Fruit fly (Drosophila melanogaster) whole organism, wandering third instar larva: ENCODE measurements around the gene CG32655.

ENCODE experiments used
- Abd-B ChIP-seq: fragments of >200 bp; optimal IDR thresholded peaks from 2 replicates; lab custom pipeline; 2017; ENCODE audit warnings: missing biosample characterization, missing genetic modification characterization
- CG32264 ChIP-seq: fragments of 200-800 bp; sonication (Bioruptor generic); optimal IDR thresholded peaks from 2 replicates; lab custom pipeline; 2016; ENCODE audit warnings: missing biosample characterization, missing genetic modification characterization
- CG9705 ChIP-seq: fragments of 200-800 bp; sonication (Bioruptor generic); optimal IDR thresholded peaks from 2 replicates; lab custom pipeline; 2018; ENCODE audit warnings: missing biosample characterization, mild to moderate bottlenecking, missing genetic modification characterization
- CrebA ChIP-seq: fragments of 200-800 bp; sonication (Bioruptor generic); optimal IDR thresholded peaks from 2 replicates; lab custom pipeline; 2016; ENCODE audit warnings: missing biosample characterization, mild to moderate bottlenecking, missing genetic modification characterization, borderline replicate concordance
- Dfd ChIP-seq: fragments of >200 bp; optimal IDR thresholded peaks from 2 replicates; lab custom pipeline; 2017; ENCODE audit warnings: missing biosample characterization, missing genetic modification characterization
- Dif ChIP-seq: fragments of 200-275, 200-300 bp; sonication (Bioruptor generic); optimal IDR thresholded peaks from 2 replicates; lab custom pipeline; 2018; ENCODE audit warnings: missing biosample characterization, missing genetic modification characterization; ENCODE audit not compliant: partially characterized antibody
- GATAd ChIP-seq: sonication (Bioruptor generic); optimal IDR thresholded peaks from 2 replicates; lab custom pipeline; 2016; ENCODE audit warnings: missing biosample characterization, missing genetic modification characterization
- HLH106 ChIP-seq: fragments of 200-800 bp; optimal IDR thresholded peaks from 3 replicates; lab custom pipeline; 2019; ENCODE audit warnings: missing biosample characterization, mild to moderate bottlenecking, missing genetic modification characterization, moderate library complexity
- Hnf4 ChIP-seq: fragments of 200-800 bp; sonication (Bioruptor generic); optimal IDR thresholded peaks from 2 replicates; lab custom pipeline; 2016; ENCODE audit warnings: missing biosample characterization, mild to moderate bottlenecking, missing genetic modification characterization
- Hr78 ChIP-seq: fragments of >200 bp; optimal IDR thresholded peaks from 2 replicates; lab custom pipeline; 2017; ENCODE audit warnings: missing biosample characterization, missing genetic modification characterization
- Hr83 ChIP-seq: fragments of 200-300 bp; sonication (Bioruptor generic); optimal IDR thresholded peaks from 2 replicates; lab custom pipeline; 2016; ENCODE audit warnings: missing biosample characterization, mild to moderate bottlenecking, missing genetic modification characterization, moderate library complexity; ENCODE audit not compliant: poor library complexity, severe bottlenecking
- Jra ChIP-seq: sonication (Bioruptor generic); optimal IDR thresholded peaks from 2 replicates; lab custom pipeline; 2016; ENCODE audit warnings: missing biosample characterization, missing genetic modification characterization
- Mio ChIP-seq: sonication (Bioruptor generic); optimal IDR thresholded peaks from 2 replicates; lab custom pipeline; 2016; ENCODE audit warnings: missing biosample characterization, missing genetic modification characterization
- Myc ChIP-seq: fragments of >200 bp; optimal IDR thresholded peaks from 2 replicates; lab custom pipeline; 2017
- N ChIP-seq: fragments of >200 bp; optimal IDR thresholded peaks from 2 replicates; lab custom pipeline; 2018; ENCODE audit warnings: missing biosample characterization, missing external identifiers, missing genetic modification characterization
- OdsH ChIP-seq: fragments of 200-800 bp; sonication (Bioruptor generic); optimal IDR thresholded peaks from 2 replicates; lab custom pipeline; 2016; ENCODE audit warnings: missing biosample characterization, mild to moderate bottlenecking, missing genetic modification characterization
- Rel ChIP-seq, 2 experiments: fragments of 200-800 bp; sonication (Bioruptor generic) in 1 of 2; optimal IDR thresholded peaks; 2 replicates in 1 of 2; 3 replicates in 1 of 2; lab custom pipeline; 2016 to 2019; ENCODE audit warnings: mild to moderate bottlenecking in 2 of 2, missing biosample characterization in 2 of 2, missing genetic modification characterization in 2 of 2, moderate library complexity in 1 of 2
- Sp1 ChIP-seq: fragments of 200-800 bp; sonication (Bioruptor generic); optimal IDR thresholded peaks from 3 replicates; lab custom pipeline; 2019; ENCODE audit warnings: missing biosample characterization, mild to moderate bottlenecking, missing genetic modification characterization, moderate library complexity
- Vsx2 ChIP-seq: fragments of 200-300, 225-300 bp; sonication (Bioruptor generic); optimal IDR thresholded peaks from 2 replicates; lab custom pipeline; 2018; ENCODE audit warnings: missing biosample characterization, missing genetic modification characterization; ENCODE audit not compliant: partially characterized antibody
- br ChIP-seq: fragments of 200-800 bp; sonication (Bioruptor generic); optimal IDR thresholded peaks from 2 replicates; lab custom pipeline; 2016; ENCODE audit warnings: missing biosample characterization, missing genetic modification characterization
- brk ChIP-seq: fragments of 200-800 bp; sonication (Bioruptor generic); optimal IDR thresholded peaks from 2 replicates; lab custom pipeline; 2016; ENCODE audit warnings: missing biosample characterization, mild to moderate bottlenecking, missing genetic modification characterization
- dl ChIP-seq, 2 experiments: fragments of 175-275, 200-275 bp in 1 of 2; fragments of 200-275 bp in 1 of 2; sonication (Bioruptor generic); optimal IDR thresholded peaks; lab custom pipeline; 2018; ENCODE audit warnings: mild to moderate bottlenecking in 2 of 2, missing biosample characterization in 2 of 2, missing genetic modification characterization in 2 of 2, moderate library complexity in 2 of 2; ENCODE audit not compliant: partially characterized antibody in 2 of 2, insufficient read depth in 1 of 2
- dmrt93B ChIP-seq: fragments of 200-800 bp; sonication (Bioruptor generic); optimal IDR thresholded peaks from 2 replicates; lab custom pipeline; 2018; ENCODE audit warnings: missing biosample characterization, mild to moderate bottlenecking, missing genetic modification characterization
- dsf ChIP-seq: sonication (Bioruptor generic); optimal IDR thresholded peaks from 2 replicates; lab custom pipeline; 2016; ENCODE audit warnings: missing biosample characterization, missing genetic modification characterization, borderline replicate concordance
- ey ChIP-seq: fragments of 200-800 bp; sonication (Bioruptor generic); optimal IDR thresholded peaks from 2 replicates; lab custom pipeline; 2016; ENCODE audit warnings: missing biosample characterization, missing genetic modification characterization
- foxo ChIP-seq, 2 experiments: fragments of 200-800 bp; sonication (Bioruptor generic); optimal IDR thresholded peaks; 2 replicates in 1 of 2; 3 replicates in 1 of 2; lab custom pipeline; 2016 to 2017; ENCODE audit warnings: missing biosample characterization in 2 of 2, missing genetic modification characterization in 2 of 2
- fru ChIP-seq: fragments of 200-800 bp; sonication (Bioruptor generic); optimal IDR thresholded peaks from 3 replicates; lab custom pipeline; 2016; ENCODE audit warnings: missing biosample characterization, mild to moderate bottlenecking, missing genetic modification characterization
- h ChIP-seq: fragments of 200-800 bp; sonication (Bioruptor generic); optimal IDR thresholded peaks from 3 replicates; lab custom pipeline; 2016; ENCODE audit warnings: missing biosample characterization, mild to moderate bottlenecking, missing genetic modification characterization
- jim ChIP-seq: fragments of 175-275, 200-325 bp; sonication (Bioruptor generic); optimal IDR thresholded peaks from 2 replicates; lab custom pipeline; 2016; ENCODE audit warnings: missing biosample characterization, mild to moderate bottlenecking, missing genetic modification characterization
- lola ChIP-seq: fragments of >200 bp; optimal IDR thresholded peaks from 2 replicates; lab custom pipeline; 2017; ENCODE audit warnings: missing biosample characterization, missing genetic modification characterization
- pan ChIP-seq: fragments of >200 bp; optimal IDR thresholded peaks from 2 replicates; lab custom pipeline; 2017
- psq ChIP-seq: fragments of 200-800 bp; sonication (Bioruptor generic); optimal IDR thresholded peaks from 3 replicates; lab custom pipeline; 2017; ENCODE audit warnings: missing biosample characterization, mild to moderate bottlenecking, missing genetic modification characterization, moderate library complexity
- rgr ChIP-seq: fragments of 200-800 bp; sonication (Bioruptor generic); optimal IDR thresholded peaks from 3 replicates; lab custom pipeline; 2016; ENCODE audit warnings: missing biosample characterization, mild to moderate bottlenecking, missing genetic modification characterization
- sage ChIP-seq: fragments of 200-800 bp; sonication (Bioruptor generic); optimal IDR thresholded peaks from 2 replicates; lab custom pipeline; 2016; ENCODE audit warnings: missing biosample characterization, mild to moderate bottlenecking, missing genetic modification characterization
- sv ChIP-seq: fragments of 200-800 bp; sonication (Bioruptor generic); optimal IDR thresholded peaks from 3 replicates; lab custom pipeline; 2016; ENCODE audit warnings: missing biosample characterization, missing genetic modification characterization
- tai ChIP-seq: sonication (Bioruptor generic); optimal IDR thresholded peaks from 2 replicates; lab custom pipeline; 2016; ENCODE audit warnings: missing biosample characterization, missing genetic modification characterization
- usp ChIP-seq: fragments of >200 bp; optimal IDR thresholded peaks from 2 replicates; lab custom pipeline; 2017; ENCODE audit warnings: missing biosample characterization, missing genetic modification characterization
- woc ChIP-seq: sonication (Bioruptor generic); optimal IDR thresholded peaks from 2 replicates; lab custom pipeline; 2016; ENCODE audit warnings: missing biosample characterization, mild to moderate bottlenecking, missing genetic modification characterization

Gene CG32655

dm6 chrX:12260788-12261187, 25.1 kb upstream of the CG32655 start:
- TF ChIP-seq dmrt93B (GFP tag; lab: Kevin White, UChicago) (no peak), dsf (GFP tag; lab: Kevin White, UChicago) (no peak), Hr83 (GFP tag; lab: Kevin White, UChicago) (no peak), Dif (GFP tag; lab: Kevin White, UChicago) (no peak), CG9705 (no peak), Hnf4 (GFP tag; lab: Kevin White, UChicago) (no peak), jim (GFP tag; lab: Kevin White, UChicago) (no peak), tai (no peak), ey (GFP tag; lab: Kevin White, UChicago) (no peak), pan (lab: Kevin White, UChicago) (no peak), Abd-B (GFP tag; lab: Kevin White, UChicago) (no peak), brk (GFP tag; lab: Kevin White, UChicago) (no peak), sv (GFP tag; lab: Kevin White, UChicago) (no peak), CrebA (no peak), sage (GFP tag; lab: Kevin White, UChicago) (no peak)
- TF ChIP-seq, all 38 proteins: peak for 0

DNA sequence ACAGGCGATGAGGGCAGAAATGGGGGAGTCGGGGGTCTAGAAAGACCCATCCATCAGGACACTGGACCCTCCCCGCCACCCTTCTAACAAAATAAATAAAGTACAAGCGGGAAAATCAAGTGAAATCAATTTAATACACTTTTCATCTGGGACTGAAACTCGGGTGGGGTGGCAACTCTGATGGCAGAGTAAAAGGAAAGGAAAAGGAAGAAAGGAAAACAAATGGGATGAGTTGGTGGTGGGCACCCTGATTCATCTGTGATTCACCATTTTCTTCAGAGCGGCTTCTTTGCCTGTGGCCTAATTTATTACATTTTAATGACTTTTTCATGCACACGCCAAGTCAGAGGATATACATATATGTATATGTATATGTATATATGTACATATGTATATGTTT, 23.8 kb upstream of the CG32655 start:
- no peak for TF ChIP-seq Myc (lab: Kevin White, UChicago)

DNA sequence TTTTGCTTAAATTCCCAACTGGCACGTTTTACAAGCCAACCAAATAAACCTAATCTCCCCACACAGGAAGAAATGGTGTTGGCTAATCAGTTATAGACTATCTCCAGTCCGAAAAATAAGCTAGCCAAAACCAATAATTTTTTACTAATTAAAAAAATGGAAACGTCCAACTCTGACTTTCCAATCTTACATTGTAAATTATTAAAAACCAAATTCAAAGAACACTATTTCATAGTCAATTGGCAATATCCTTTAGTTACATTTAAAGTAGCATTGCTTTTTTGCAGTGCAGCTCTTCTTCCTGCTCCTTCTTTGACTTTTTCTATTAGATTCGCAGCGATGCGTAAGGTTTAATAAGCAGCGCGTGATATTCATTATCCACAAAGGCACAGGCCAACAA, 23.3 kb upstream of the CG32655 start:
- TF ChIP-seq ey (GFP tag; lab: Kevin White, UChicago) (no peak), sage (GFP tag; lab: Kevin White, UChicago) (no peak), tai (no peak), dl (GFP tag; optimal IDR thresholded peaks at IDR 0.05; lab: Kevin White, UChicago; ENCODE audit: insufficient read depth in 1 of 2, partially characterized antibody in 2 of 2) (no peak), Dif (GFP tag; lab: Kevin White, UChicago) (no peak), Abd-B (GFP tag; lab: Kevin White, UChicago) (no peak), CrebA (no peak), lola (GFP tag; lab: Kevin White, UChicago) (no peak)

DNA sequence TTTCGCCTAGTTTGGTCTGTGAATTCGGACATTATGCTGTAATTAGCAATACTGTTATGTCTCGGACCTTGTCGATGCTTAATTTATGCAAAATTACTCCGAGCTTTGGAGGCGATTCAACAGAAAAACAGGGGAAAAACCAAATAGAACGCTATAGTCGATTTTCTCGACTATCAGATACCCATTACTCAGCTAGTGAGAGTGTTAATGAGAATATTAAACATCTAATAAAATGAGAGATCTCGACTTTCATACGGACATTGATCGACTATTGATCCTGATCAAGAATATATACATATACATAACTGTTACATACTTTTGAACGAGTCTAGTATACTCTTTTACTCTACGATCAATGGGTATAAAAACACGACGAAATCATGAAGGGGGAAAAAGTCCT, 13.2 kb upstream of the CG32655 start:
- TF ChIP-seq jim (GFP tag; lab: Kevin White, UChicago) (no peak), Sp1 (GFP tag; lab: Kevin White, UChicago) (peak; percentile 21), Myc (lab: Kevin White, UChicago) (no peak), sage (GFP tag; lab: Kevin White, UChicago) (no peak), dl (GFP tag; optimal IDR thresholded peaks at IDR 0.05; lab: Kevin White, UChicago; ENCODE audit: insufficient read depth in 1 of 2, partially characterized antibody in 2 of 2) (no peak), Vsx2 (GFP tag; lab: Kevin White, UChicago) (no peak), br (GFP tag; lab: Kevin White, UChicago) (no peak), CG9705 (no peak), Mio (GFP tag; lab: Kevin White, UChicago) (no peak), dsf (GFP tag; lab: Kevin White, UChicago) (no peak), Dif (GFP tag; lab: Kevin White, UChicago) (no peak), N (GFP tag; lab: Kevin White, UChicago) (no peak), GATAd (GFP tag; lab: Kevin White, UChicago) (no peak), woc (peak; percentile 38), Rel (GFP tag; optimal IDR thresholded peaks at IDR 0.05; lab: Kevin White, UChicago) (no peak), Rel (tag; optimal IDR thresholded peaks at IDR 0.05; lab: Kevin White, UChicago) (no peak), fru (GFP tag; lab: Kevin White, UChicago) (peak; percentile 25), lola (GFP tag; lab: Kevin White, UChicago) (no peak), tai (no peak), rgr (peak; percentile 25), usp (no peak), Hnf4 (GFP tag; lab: Kevin White, UChicago) (peak; percentile 2), Jra (GFP tag; lab: Kevin White, UChicago) (no peak), sv (GFP tag; lab: Kevin White, UChicago) (no peak), Abd-B (GFP tag; lab: Kevin White, UChicago) (no peak), dmrt93B (GFP tag; lab: Kevin White, UChicago) (no peak), brk (GFP tag; lab: Kevin White, UChicago) (no peak), OdsH (GFP tag; lab: Kevin White, UChicago) (peak; percentile 14), pan (lab: Kevin White, UChicago) (no peak), Hr78 (GFP tag; lab: Kevin White, UChicago) (no peak), ey (GFP tag; lab: Kevin White, UChicago) (peak; percentile 21), HLH106 (tag; lab: Kevin White, UChicago) (peak; percentile 51), foxo (GFP tag; optimal IDR thresholded peaks at IDR 0.05; lab: Kevin White, UChicago) (peak in 1 of 2 experiments; percentile 44), Hr83 (GFP tag; lab: Kevin White, UChicago) (no peak), CrebA (no peak), psq (GFP tag; lab: Kevin White, UChicago) (no peak), h (GFP tag; lab: Kevin White, UChicago) (peak; percentile 34), CG32264 (GFP tag; lab: Kevin White, UChicago) (no peak), Dfd (no peak)
